Fruit fly (Drosophila melanogaster) whole organism, embryonic: ENCODE data around the gene CG34313.
A peak's percentile ranks its signal among the peaks of the same experiment; 100 is the strongest.

ENCODE experiments used
- Asciz ChIP-seq: fragments of 200-800 bp; sonication (Bioruptor generic); optimal IDR thresholded peaks from 2 replicates; lab custom pipeline; 2017; ENCODE audit warnings: missing biosample characterization, mild to moderate bottlenecking, missing genetic modification characterization, missing genetic modification reagents
- B-H2 ChIP-seq: fragments of 200-800 bp; sonication (Bioruptor generic); optimal IDR thresholded peaks from 2 replicates; lab custom pipeline; 2018; ENCODE audit warnings: missing biosample characterization, mild to moderate bottlenecking, missing genetic modification characterization
- CG12071 ChIP-seq: fragments of 200-800 bp; sonication (Bioruptor generic); optimal IDR thresholded peaks from 3 replicates; lab custom pipeline; 2018; ENCODE audit warnings: missing biosample characterization, mild to moderate bottlenecking, missing genetic modification characterization
- CG12236 ChIP-seq: fragments of 200-800 bp; sonication (Bioruptor generic); optimal IDR thresholded peaks from 2 replicates; lab custom pipeline; 2016; ENCODE audit warnings: missing biosample characterization, missing genetic modification characterization
- CG12942 ChIP-seq: fragments of 200-800 bp; sonication (Bioruptor generic); optimal IDR thresholded peaks from 3 replicates; lab custom pipeline; 2016; ENCODE audit warnings: missing biosample characterization, missing genetic modification characterization
- CG13894 ChIP-seq: fragments of 200-800 bp; sonication (Bioruptor generic); optimal IDR thresholded peaks from 3 replicates; lab custom pipeline; 2018; ENCODE audit warnings: missing biosample characterization, mild to moderate bottlenecking, missing genetic modification characterization, moderate library complexity
- CG15479 ChIP-seq: fragments of 200-800 bp; sonication (Bioruptor generic); optimal IDR thresholded peaks from 3 replicates; lab custom pipeline; 2019; ENCODE audit warnings: missing biosample characterization, mild to moderate bottlenecking, missing genetic modification characterization, moderate library complexity
- CG16779 ChIP-seq: fragments of 200-800 bp; sonication (Bioruptor generic); IDR thresholded peaks from 2 replicates; pipeline ENCODE4 v1.3.6; 2022; ENCODE audit warnings: missing biosample characterization, missing genetic modification characterization
- CG17186 ChIP-seq: fragments of 200-800 bp; sonication (Bioruptor generic); optimal IDR thresholded peaks from 3 replicates; lab custom pipeline; 2017; ENCODE audit warnings: missing biosample characterization, missing genetic modification reagents, missing genetic modification characterization
- CG2120 ChIP-seq: fragments of 200-800 bp; sonication (Bioruptor generic); optimal IDR thresholded peaks from 3 replicates; lab custom pipeline; 2016; ENCODE audit warnings: missing biosample characterization, missing genetic modification characterization
- CG2712 ChIP-seq: fragments of 200-800 bp; optimal IDR thresholded peaks from 3 replicates; lab custom pipeline; 2019; ENCODE audit warnings: missing biosample characterization, mild to moderate bottlenecking, missing genetic modification characterization, moderate library complexity
- CG30020 ChIP-seq: fragments of 200-800 bp; optimal IDR thresholded peaks from 2 replicates; lab custom pipeline; 2019; ENCODE audit warnings: missing biosample characterization, mild to moderate bottlenecking, missing genetic modification characterization, moderate library complexity
- CG3407 ChIP-seq: fragments of 200-800 bp; sonication (Bioruptor generic); optimal IDR thresholded peaks from 2 replicates; lab custom pipeline; 2018; ENCODE audit warnings: missing biosample characterization, mild to moderate bottlenecking, missing genetic modification characterization
- CG4404 ChIP-seq: fragments of 200-800 bp; sonication (Bioruptor generic); IDR thresholded peaks from 2 replicates; pipeline ENCODE4 v1.3.6; 2022; ENCODE audit warnings: missing biosample characterization, missing genetic modification characterization
- CG4820 ChIP-seq: fragments of 200-800 bp; sonication (Bioruptor generic); optimal IDR thresholded peaks from 3 replicates; lab custom pipeline; 2016; ENCODE audit warnings: missing biosample characterization, missing genetic modification characterization
- CG6654 ChIP-seq: fragments of 200-800 bp; sonication (Bioruptor generic); optimal IDR thresholded peaks from 2 replicates; lab custom pipeline; 2017; ENCODE audit warnings: missing biosample characterization, mild to moderate bottlenecking, missing genetic modification characterization
- CG6854 ChIP-seq: fragments of 200-800 bp; sonication (Bioruptor generic); optimal IDR thresholded peaks from 3 replicates; lab custom pipeline; 2017; ENCODE audit warnings: missing biosample characterization, mild to moderate bottlenecking, missing genetic modification characterization
- CG7556 ChIP-seq: fragments of 200-800 bp; sonication (Bioruptor generic); optimal IDR thresholded peaks from 2 replicates; lab custom pipeline; 2017; ENCODE audit warnings: missing biosample characterization, mild to moderate bottlenecking, missing genetic modification characterization
- CG8089 ChIP-seq: fragments of 200-800 bp; sonication (Bioruptor generic); optimal IDR thresholded peaks from 3 replicates; lab custom pipeline; 2016; ENCODE audit warnings: missing biosample characterization, missing genetic modification characterization
- CG8290 ChIP-seq, 3 experiments: fragments of 200-800 bp; sonication (Bioruptor generic); optimal IDR thresholded peaks; 2 replicates each; lab custom pipeline; 2016 to 2019; ENCODE audit warnings: missing biosample characterization in 3 of 3, missing genetic modification characterization in 3 of 3, mild to moderate bottlenecking in 2 of 3, moderate library complexity in 1 of 3
- CG9215 ChIP-seq: fragments of 200-800 bp; sonication (Bioruptor generic); IDR thresholded peaks from 2 replicates; pipeline ENCODE4 v1.3.6; 2022; ENCODE audit warnings: missing biosample characterization, missing genetic modification characterization
- CG9817 ChIP-seq: fragments of 200-800 bp; sonication (Bioruptor generic); optimal IDR thresholded peaks from 2 replicates; lab custom pipeline; 2018; ENCODE audit warnings: missing biosample characterization, mild to moderate bottlenecking, missing genetic modification characterization, moderate library complexity
- E2f2 ChIP-seq: fragments of 200-800 bp; sonication (Bioruptor generic); IDR thresholded peaks from 2 replicates; pipeline ENCODE4 v1.3.6; 2022; ENCODE audit warnings: missing biosample characterization, missing genetic modification characterization
- GATAe ChIP-seq: fragments of 200-800 bp; sonication (Bioruptor generic); conservative IDR thresholded peaks from 2 replicates; pipeline ENCODE4 v1.3.6; 2022; ENCODE audit warnings: missing biosample characterization, missing genetic modification characterization
- HLH3B ChIP-seq: fragments of 200-800 bp; sonication (Bioruptor generic); IDR thresholded peaks from 2 replicates; pipeline ENCODE4 v1.3.6; 2022; ENCODE audit warnings: missing biosample characterization, missing genetic modification characterization
- Jarid2 ChIP-seq: fragments of 200-800 bp; sonication (Bioruptor generic); optimal IDR thresholded peaks from 3 replicates; lab custom pipeline; 2017; ENCODE audit warnings: mild to moderate bottlenecking, missing biosample characterization, missing genetic modification reagents, missing genetic modification characterization
- Lpt ChIP-seq: fragments of >200 bp; optimal IDR thresholded peaks from 2 replicates; lab custom pipeline; 2018; ENCODE audit warnings: missing biosample characterization, missing genetic modification characterization
- Max ChIP-seq: fragments of 200-800 bp; sonication (Bioruptor generic); optimal IDR thresholded peaks from 2 replicates; lab custom pipeline; 2016; ENCODE audit warnings: missing biosample characterization, mild to moderate bottlenecking, missing genetic modification characterization
- NC2β ChIP-seq: fragments of 200-800 bp; sonication (Bioruptor generic); optimal IDR thresholded peaks from 2 replicates; lab custom pipeline; 2016; ENCODE audit warnings: missing biosample characterization, missing genetic modification characterization
- Oli ChIP-seq: fragments of 200-800 bp; sonication (Bioruptor generic); optimal IDR thresholded peaks from 2 replicates; lab custom pipeline; 2018; ENCODE audit warnings: missing biosample characterization, mild to moderate bottlenecking, missing genetic modification characterization, moderate library complexity
- Side ChIP-seq: fragments of 200-800 bp; sonication (Bioruptor generic); optimal IDR thresholded peaks from 2 replicates; lab custom pipeline; 2016; ENCODE audit warnings: missing biosample characterization, missing genetic modification characterization
- TFAM ChIP-seq: fragments of 200-800 bp; sonication (Bioruptor generic); optimal IDR thresholded peaks from 2 replicates; lab custom pipeline; 2017; ENCODE audit warnings: missing biosample characterization, missing genetic modification characterization, inconsistent platforms
- Taf1 ChIP-seq: fragments of 200-800 bp; sonication (Bioruptor generic); IDR thresholded peaks from 2 replicates; pipeline ENCODE4 v1.3.6; 2022; ENCODE audit warnings: missing biosample characterization, missing genetic modification characterization
- Trl ChIP-seq, 3 experiments: fragments of >200 bp in 2 of 3; fragments of 200-800 bp in 1 of 3; sonication (Bioruptor generic) in 1 of 3; optimal IDR thresholded peaks; 2 replicates in 1 of 3; 3 replicates in 2 of 3; lab custom pipeline; 2016 to 2017; ENCODE audit warnings: missing biosample characterization in 1 of 3, missing genetic modification characterization in 1 of 3
- ac ChIP-seq: fragments of 200-800 bp; sonication (Bioruptor generic); optimal IDR thresholded peaks from 3 replicates; lab custom pipeline; 2017; ENCODE audit warnings: missing biosample characterization, mild to moderate bottlenecking, missing genetic modification characterization
- bowl ChIP-seq: fragments of 200-800 bp; sonication (Bioruptor generic); IDR thresholded peaks from 2 replicates; pipeline ENCODE4 v1.3.6; 2022; ENCODE audit warnings: missing biosample characterization, missing genetic modification characterization
- caup ChIP-seq: fragments of 200-800 bp; sonication (Bioruptor generic); optimal IDR thresholded peaks from 3 replicates; lab custom pipeline; 2017; ENCODE audit warnings: missing biosample characterization, mild to moderate bottlenecking, missing genetic modification characterization, moderate library complexity; ENCODE audit not compliant: severe bottlenecking
- disco-r ChIP-seq: fragments of 200-800 bp; sonication (Bioruptor generic); optimal IDR thresholded peaks from 2 replicates; lab custom pipeline; 2016; ENCODE audit warnings: missing biosample characterization, missing genetic modification characterization
- dmrt99B ChIP-seq: fragments of 200-800 bp; sonication (Bioruptor generic); optimal IDR thresholded peaks from 2 replicates; lab custom pipeline; 2018; ENCODE audit warnings: missing biosample characterization, mild to moderate bottlenecking, missing genetic modification characterization, moderate library complexity
- dysf ChIP-seq: fragments of 200-800 bp; sonication (Bioruptor generic); IDR thresholded peaks from 3 replicates; pipeline ENCODE4 v1.3.6; 2022; ENCODE audit warnings: missing biosample characterization, missing genetic modification characterization
- klu ChIP-seq: fragments of 200-800 bp; sonication (Bioruptor generic); IDR thresholded peaks from 2 replicates; pipeline ENCODE4 v1.3.6; 2022; ENCODE audit warnings: missing biosample characterization, missing genetic modification characterization
- mirr ChIP-seq: fragments of 200-800 bp; sonication (Bioruptor generic); optimal IDR thresholded peaks from 3 replicates; lab custom pipeline; 2018; ENCODE audit warnings: missing biosample characterization, mild to moderate bottlenecking, missing genetic modification characterization
- nau ChIP-seq: fragments of 200-800 bp; sonication (Bioruptor generic); optimal IDR thresholded peaks from 3 replicates; lab custom pipeline; 2017; ENCODE audit warnings: missing biosample characterization, mild to moderate bottlenecking, missing genetic modification characterization, missing genetic modification reagents
- pfk ChIP-seq: fragments of 200-800 bp; sonication (Bioruptor generic); optimal IDR thresholded peaks from 2 replicates; lab custom pipeline; 2018; ENCODE audit warnings: missing biosample characterization, mild to moderate bottlenecking, missing genetic modification characterization, moderate library complexity
- repo ChIP-seq: fragments of 200-800 bp; sonication (Bioruptor generic); optimal IDR thresholded peaks from 2 replicates; lab custom pipeline; 2016; ENCODE audit warnings: missing biosample characterization, missing genetic modification characterization
- salm ChIP-seq: fragments of 200-800 bp; sonication (Bioruptor generic); optimal IDR thresholded peaks from 2 replicates; lab custom pipeline; 2018; ENCODE audit warnings: missing biosample characterization, mild to moderate bottlenecking, missing genetic modification characterization
- sens ChIP-seq: fragments of 200-800 bp; sonication (Bioruptor generic); peaks from one replicate; lab custom pipeline; 2016; ENCODE audit warnings: missing biosample characterization, missing genetic modification characterization
- tup ChIP-seq: fragments of 200-800 bp; sonication (Bioruptor generic); optimal IDR thresholded peaks from 2 replicates; lab custom pipeline; 2016; ENCODE audit warnings: missing biosample characterization, mild to moderate bottlenecking, missing genetic modification characterization, moderate library complexity
- wor ChIP-seq: fragments of 200-800 bp; sonication (Bioruptor generic); IDR thresholded peaks from 2 replicates; pipeline ENCODE4 v1.3.6; 2022; ENCODE audit warnings: missing biosample characterization, missing genetic modification characterization
- zen ChIP-seq: fragments of 200-800 bp; sonication (Bioruptor generic); optimal IDR thresholded peaks from 3 replicates; lab custom pipeline; 2018; ENCODE audit warnings: missing biosample characterization, mild to moderate bottlenecking, missing genetic modification characterization, moderate library complexity

CG34313 gene

dm6 chr2L:16846742-16847346 lies 32.5 kb upstream of the CG34313 start (continued):
- TF ChIP-seq tup (GFP tag; lab: Kevin White, UChicago) (no peak), caup (GFP tag; lab: Kevin White, UChicago) (no peak), CG15479 (GFP tag; lab: Kevin White, UChicago) (no peak), B-H2 (no peak), dmrt99B (tag; lab: Kevin White, UChicago) (no peak), NC2β (GFP tag; lab: Kevin White, UChicago) (no peak), CG6654 (GFP tag; lab: Kevin White, UChicago) (no peak), dysf (GFP tag; lab: Robert Waterston, UW) (no peak; the same call in 2 of the 3 replicates), CG6854 (GFP tag; lab: Kevin White, UChicago) (no peak), CG9817 (no peak), bowl (GFP tag; lab: Robert Waterston, UW) (no peak), CG13894 (tag; lab: Kevin White, UChicago) (no peak), CG8290 (GFP tag; optimal IDR thresholded peaks at IDR 0.05; lab: Kevin White, UChicago) (no peak), CG8290 (tag; optimal IDR thresholded peaks at IDR 0.05; lab: Kevin White, UChicago) (peak in 1 of 2 experiments; percentile 18), CG12236 (GFP tag; lab: Kevin White, UChicago) (no peak), E2f2 (GFP tag; lab: Robert Waterston, UW) (0 out of 2 replicates have a peak, but pooled peaks have one; percentile 14), pfk (GFP tag; lab: Kevin White, UChicago) (no peak), CG3407 (GFP tag; lab: Kevin White, UChicago) (no peak), TFAM (GFP tag; lab: Kevin White, UChicago) (no peak), Jarid2 (GFP tag; lab: Kevin White, UChicago) (no peak), CG12942 (GFP tag; lab: Kevin White, UChicago) (no peak), GATAe (GFP tag; lab: Robert Waterston, UW) (peak; percentile 9; the same call in 1 of the 2 replicates), salm (no peak), nau (GFP tag; lab: Kevin White, UChicago) (no peak), HLH3B (no peak), Side (GFP tag; lab: Kevin White, UChicago) (no peak), CG17186 (no peak), zen (tag; lab: Kevin White, UChicago) (no peak), klu (GFP tag; lab: Robert Waterston, UW) (no peak), CG16779 (GFP tag; lab: Robert Waterston, UW) (no peak), CG4820 (GFP tag; lab: Kevin White, UChicago) (no peak), mirr (GFP tag; lab: Kevin White, UChicago) (peak; percentile 88), CG2712 (no peak), CG2120 (no peak), Taf1 (GFP tag; lab: Robert Waterston, UW) (no peak), Lpt (no peak), ac (no peak), Max (GFP tag; lab: Kevin White, UChicago) (no peak), repo (GFP tag; lab: Kevin White, UChicago) (no peak), Asciz (GFP tag; lab: Kevin White, UChicago) (no peak), sens (GFP tag; lab: Kevin White, UChicago) (peak; percentile 47), CG8089 (GFP tag; lab: Kevin White, UChicago) (no peak), CG9215 (no peak), Oli (tag; lab: Kevin White, UChicago) (no peak), wor (GFP tag; lab: Robert Waterston, UW) (no peak), Trl (optimal IDR thresholded peaks at IDR 0.05; lab: Kevin White, UChicago) (peak; percentile 6 to 14), Trl (GFP tag; optimal IDR thresholded peaks at IDR 0.05; lab: Kevin White, UChicago) (no peak), CG30020 (no peak), disco-r (no peak), CG7556 (GFP tag; lab: Kevin White, UChicago) (no peak), CG4404 (no peak), CG12071 (GFP tag; lab: Kevin White, UChicago) (peak; percentile 11)
